Fruit fly (Drosophila melanogaster): ENCODE measurements around the gene Coq8.

The Coq8 gene

DNA sequence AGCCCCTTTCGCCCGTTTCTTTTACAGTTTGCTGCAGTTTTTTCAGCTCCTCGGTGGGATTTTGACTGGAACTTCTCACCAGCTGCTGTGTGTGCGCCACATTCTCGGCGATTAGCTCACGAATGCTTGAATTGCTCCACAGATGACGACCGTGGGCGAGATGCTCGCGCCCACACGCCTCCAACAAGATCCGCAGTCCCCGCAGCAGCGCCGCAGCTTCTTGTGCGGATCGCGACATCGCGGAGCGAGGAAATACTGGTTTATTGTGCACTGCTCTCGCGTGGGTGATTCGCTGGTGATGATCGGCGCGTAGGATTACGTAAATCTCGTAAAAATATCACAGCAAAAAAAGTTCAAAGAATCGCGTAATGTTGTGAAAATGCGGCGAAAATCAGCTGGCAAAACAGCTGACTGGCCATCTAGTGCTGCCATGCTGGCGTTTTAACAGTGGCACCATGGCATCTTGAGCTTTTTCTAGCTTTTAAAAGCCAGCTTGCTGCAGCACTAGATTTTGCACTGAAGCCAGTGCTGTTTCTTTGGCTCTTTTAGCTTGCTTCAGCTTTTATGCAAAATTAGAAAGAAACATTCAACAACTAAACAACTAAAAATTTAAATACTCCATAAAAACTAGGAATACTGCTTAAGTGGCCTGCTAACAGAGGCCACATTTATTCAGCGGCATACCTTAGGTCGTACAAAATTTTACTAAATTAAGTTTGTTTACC lies at the start of gene Coq8 (continued):
- TF ChIP-seq disco-r (GFP tag; optimal IDR thresholded peaks at IDR 0.05): no peak
- no peak for TF ChIP-seq CG12104 (GFP tag; optimal IDR thresholded peaks at IDR 0.05)
- no peak for TF ChIP-seq bab2 (GFP tag; optimal IDR thresholded peaks at IDR 0.05)
- no peak for TF ChIP-seq chif (GFP tag; optimal IDR thresholded peaks at IDR 0.05)
- no peak for TF ChIP-seq CG4424 (GFP tag; optimal IDR thresholded peaks at IDR 0.05)
- TF ChIP-seq CG32532 (GFP tag; IDR thresholded peaks at IDR 0.05): no peak
- no peak for TF ChIP-seq CG18599 (GFP tag; optimal IDR thresholded peaks at IDR 0.05)
- no peak for TF ChIP-seq CG33557 (GFP tag; optimal IDR thresholded peaks at IDR 0.05)
- peak; percentile 48 for TF ChIP-seq CG9437 (GFP tag; optimal IDR thresholded peaks at IDR 0.05)
- no peak for TF ChIP-seq h (optimal IDR thresholded peaks at IDR 0.05)
- TF ChIP-seq pum (GFP tag; optimal IDR thresholded peaks at IDR 0.05): no peak
- TF ChIP-seq NC2β (GFP tag; optimal IDR thresholded peaks at IDR 0.05): no peak
- no peak for TF ChIP-seq CG10366 (GFP tag; IDR thresholded peaks at IDR 0.05)
- no peak for TF ChIP-seq hbn (GFP tag; IDR thresholded peaks at IDR 0.05; ENCODE audit: partially characterized antibody)
- no peak for TF ChIP-seq eve (GFP tag; optimal IDR thresholded peaks at IDR 0.05)
- TF ChIP-seq knrl (GFP tag; IDR thresholded peaks at IDR 0.05; ENCODE audit: partially characterized antibody): no peak
- TF ChIP-seq stwl (tag; optimal IDR thresholded peaks at IDR 0.05): no peak
- TF ChIP-seq CG10654 (GFP tag; optimal IDR thresholded peaks at IDR 0.05): no peak
- TF ChIP-seq CG1792 (GFP tag; optimal IDR thresholded peaks at IDR 0.05): no peak
- no peak for TF ChIP-seq vvl (GFP tag; IDR thresholded peaks at IDR 0.05)
- TF ChIP-seq Dll (GFP tag; IDR thresholded peaks at IDR 0.05; ENCODE audit: partially characterized antibody): no peak
- TF ChIP-seq BtbVII (GFP tag; optimal IDR thresholded peaks at IDR 0.05): no peak
- no peak for TF ChIP-seq CG7271 (tag; optimal IDR thresholded peaks at IDR 0.05)
- TF ChIP-seq CG16779 (GFP tag; IDR thresholded peaks at IDR 0.05): no peak
- no peak for TF ChIP-seq CG9797 (GFP tag; optimal IDR thresholded peaks at IDR 0.05)
- TF ChIP-seq Aef1 (GFP tag; IDR thresholded peaks at IDR 0.05): no peak
- TF ChIP-seq odd (GFP tag; optimal IDR thresholded peaks at IDR 0.05): no peak
- TF ChIP-seq CG4282 (GFP tag; optimal IDR thresholded peaks at IDR 0.05): no peak
- TF ChIP-seq Ets65A (GFP tag): no peak
- no peak for TF ChIP-seq Bgb (GFP tag; IDR thresholded peaks at IDR 0.05; ENCODE audit: partially characterized antibody)
- peak; percentile 18 for TF ChIP-seq sug (tag; optimal IDR thresholded peaks at IDR 0.05)
- no peak for TF ChIP-seq fd96Cb (tag; optimal IDR thresholded peaks at IDR 0.05)
- no peak for TF ChIP-seq CG2712 (tag; optimal IDR thresholded peaks at IDR 0.05)
- no peak for TF ChIP-seq maf-S (GFP tag; optimal IDR thresholded peaks at IDR 0.05)
- no peak for TF ChIP-seq CG5953 (GFP tag; IDR thresholded peaks at IDR 0.05)
- no peak for TF ChIP-seq ttk (GFP tag; IDR thresholded peaks at IDR 0.05)
- no peak for TF ChIP-seq CG31365 (tag; optimal IDR thresholded peaks at IDR 0.05)
- TF ChIP-seq hth (optimal IDR thresholded peaks at IDR 0.05): no peak
- no peak for TF ChIP-seq zf30C (GFP tag; optimal IDR thresholded peaks at IDR 0.05)
- no peak for TF ChIP-seq inv (GFP tag; IDR thresholded peaks at IDR 0.05; ENCODE audit: partially characterized antibody)
- no peak for TF ChIP-seq CG14667 (GFP tag; IDR thresholded peaks at IDR 0.05)
- 0 out of 4 replicates have a peak, but pooled peaks have one; percentile 27 for TF ChIP-seq chinmo (GFP tag; IDR thresholded peaks at IDR 0.05; ENCODE audit: partially characterized antibody)
- TF ChIP-seq CG17186 (GFP tag; optimal IDR thresholded peaks at IDR 0.05): no peak
- TF ChIP-seq CG31224 (GFP tag; IDR thresholded peaks at IDR 0.05): no peak
- TF ChIP-seq CG1647 (GFP tag; optimal IDR thresholded peaks at IDR 0.05): no peak
- no peak for TF ChIP-seq CG2875 (GFP tag; optimal IDR thresholded peaks at IDR 0.05)
- no peak for TF ChIP-seq PHDP (tag; optimal IDR thresholded peaks at IDR 0.05)
- no peak for TF ChIP-seq CG5245 (GFP tag; optimal IDR thresholded peaks at IDR 0.05)
- TF ChIP-seq kni (GFP tag; optimal IDR thresholded peaks at IDR 0.05): no peak
- TF ChIP-seq CG3847 (GFP tag; IDR thresholded peaks at IDR 0.05): 0 out of 2 replicates have a peak, but pooled peaks have one; percentile 10
- TF ChIP-seq kay (GFP tag; optimal IDR thresholded peaks at IDR 0.05): no peak

All from whole organism, embryonic.